Worm (Caenorhabditis elegans) whole organism, midembryonic: Measurements from ENCODE around the gene str-63.

ENCODE experiments used
- T22C8.4 ChIP-seq: fragments of 200-800 bp; sonication (Bioruptor generic); IDR thresholded peaks from 2 replicates; pipeline ENCODE4 v1.3.6; 2022; ENCODE audit warnings: missing genetic modification characterization, missing compliant biosample characterization
- flt-1 ChIP-seq: fragments of 200-800 bp; sonication (Bioruptor generic); IDR thresholded peaks from 2 replicates; pipeline ENCODE4 v1.3.6; 2022; ENCODE audit warnings: missing genetic modification characterization, missing compliant biosample characterization
- klf-2 ChIP-seq: fragments of 200-800 bp; sonication (Bioruptor generic); conservative IDR thresholded peaks from 2 replicates; pipeline ENCODE4 v1.3.6; 2022; ENCODE audit warnings: missing genetic modification reagents, missing genetic modification characterization, missing compliant biosample characterization
- med-1 ChIP-seq: sonication (generic microtip); optimal IDR thresholded peaks from 2 replicates; lab custom pipeline; 2017; ENCODE audit warnings: missing genetic modification characterization, mild to moderate bottlenecking, missing compliant biosample characterization, antibody characterized with exemption, missing genetic modification reagents; ENCODE audit not compliant: insufficient read depth
- tab-1 ChIP-seq: fragments of 200-800 bp; sonication (Bioruptor generic); IDR thresholded peaks from 2 replicates; pipeline ENCODE4 v1.3.6; 2022; ENCODE audit warnings: missing genetic modification characterization, missing compliant biosample characterization
- ztf-29 ChIP-seq: fragments of 200-800 bp; sonication (Bioruptor generic); IDR thresholded peaks from 2 replicates; pipeline ENCODE4 v1.3.6; 2022; ENCODE audit warnings: missing genetic modification reagents, missing genetic modification characterization, missing compliant biosample characterization

DNA sequence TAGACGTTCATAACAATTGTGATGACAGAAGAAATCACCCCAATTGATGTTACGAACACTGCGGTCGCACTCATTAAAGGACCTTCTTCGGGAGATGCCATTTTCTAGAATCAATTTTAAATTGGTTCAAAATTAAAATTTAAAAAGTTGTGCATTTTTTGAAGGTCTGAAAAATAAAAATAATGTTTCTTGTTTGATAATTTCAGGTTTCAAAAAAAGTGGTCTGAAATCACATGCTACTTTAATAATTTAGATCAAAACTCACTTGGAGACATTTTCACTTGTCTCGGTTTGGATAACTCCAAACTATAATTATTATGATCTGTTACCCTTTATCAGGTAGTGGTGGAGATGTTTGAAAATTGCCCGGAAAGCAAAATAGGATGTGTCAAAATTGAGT, 25.6 kb downstream of the str-63 start, which contains the start of gene srbc-2:
- TF ChIP-seq med-1 (no peak), ztf-29 (no peak), T22C8.4 (no peak), flt-1 (GFP tag; lab: Robert Waterston, UW) (no peak), tab-1 (no peak), klf-2 (GFP tag; lab: Robert Waterston, UW) (no peak)
